Worm (Caenorhabditis elegans) whole organism, young adult: ENCODE data around the gene cogc-6.

Experiments used
- B0261.1 ChIP-seq: sonication (generic microtip); optimal IDR thresholded peaks from 2 replicates; lab custom pipeline; 2016; ENCODE audit warnings: mild to moderate bottlenecking, missing genetic modification characterization, moderate library complexity, missing compliant biosample characterization
- D2030.7 ChIP-seq: fragments of 200-800 bp; sonication (Bioruptor generic); IDR thresholded peaks from 2 replicates; pipeline ENCODE4 v1.3.6; 2022; ENCODE audit warnings: missing genetic modification reagents, missing genetic modification characterization, missing compliant biosample characterization
- F23B12.7 ChIP-seq: sonication (generic microtip); optimal IDR thresholded peaks from 2 replicates; lab custom pipeline; 2017; ENCODE audit warnings: missing genetic modification characterization, mild to moderate bottlenecking, missing compliant biosample characterization, antibody characterized with exemption, moderate library complexity; ENCODE audit not compliant: insufficient read depth
- F52B5.7 ChIP-seq: sonication (generic microtip); optimal IDR thresholded peaks from 2 replicates; lab custom pipeline; 2016; ENCODE audit warnings: mild to moderate bottlenecking, missing genetic modification characterization, missing compliant biosample characterization
- K12H6.12 ChIP-seq: fragments of 200-800 bp; sonication (Bioruptor generic); optimal IDR thresholded peaks from 2 replicates; lab custom pipeline; 2018; ENCODE audit warnings: mild to moderate bottlenecking, missing genetic modification characterization, missing compliant biosample characterization
- T07F8.4 ChIP-seq: sonication (generic microtip); optimal IDR thresholded peaks from 2 replicates; lab custom pipeline; 2016; ENCODE audit warnings: mild to moderate bottlenecking, missing genetic modification characterization, moderate library complexity, missing compliant biosample characterization
- ZK185.1 ChIP-seq: sonication (generic microtip); optimal IDR thresholded peaks from 2 replicates; lab custom pipeline; 2016; ENCODE audit warnings: mild to moderate bottlenecking, missing genetic modification characterization, missing compliant biosample characterization; ENCODE audit not compliant: poor library complexity, severe bottlenecking
- akir-1 ChIP-seq: fragments of 200-800 bp; sonication (Bioruptor generic); optimal IDR thresholded peaks from 2 replicates; lab custom pipeline; 2018; ENCODE audit warnings: mild to moderate bottlenecking, missing genetic modification characterization, moderate library complexity, missing compliant biosample characterization
- attf-3 ChIP-seq: fragments of 200-800 bp; sonication (Bioruptor generic); conservative IDR thresholded peaks from 2 replicates; pipeline ENCODE4 v1.3.6; 2022; ENCODE audit warnings: missing genetic modification reagents, missing genetic modification characterization, missing compliant biosample characterization
- attf-6 ChIP-seq: fragments of 200-800 bp; sonication (Bioruptor generic); IDR thresholded peaks from 2 replicates; pipeline ENCODE4 v1.3.6; 2022; ENCODE audit warnings: missing genetic modification reagents, missing genetic modification characterization, missing compliant biosample characterization
- ceh-27 ChIP-seq: fragments of 200-800 bp; sonication (Bioruptor generic); optimal IDR thresholded peaks from 2 replicates; lab custom pipeline; 2018; ENCODE audit warnings: mild to moderate bottlenecking, missing genetic modification characterization, moderate library complexity, missing compliant biosample characterization
- ceh-58 ChIP-seq: fragments of 200-800 bp; sonication (Bioruptor generic); IDR thresholded peaks from 2 replicates; pipeline ENCODE4 v1.3.6; 2022; ENCODE audit warnings: missing genetic modification characterization, missing compliant biosample characterization
- ceh-79 ChIP-seq: sonication (generic microtip); optimal IDR thresholded peaks from 2 replicates; lab custom pipeline; 2017; ENCODE audit warnings: mild to moderate bottlenecking, missing genetic modification characterization, missing compliant biosample characterization
- ceh-91 ChIP-seq: fragments of 200-800 bp; sonication (Bioruptor generic); IDR thresholded peaks from 2 replicates; pipeline ENCODE4 v1.3.6; 2022; ENCODE audit warnings: missing genetic modification reagents, missing genetic modification characterization, missing compliant biosample characterization
- die-1 ChIP-seq: sonication (generic microtip); optimal IDR thresholded peaks from 2 replicates; lab custom pipeline; 2016; ENCODE audit warnings: missing genotype, mild to moderate bottlenecking, missing genetic modification characterization, missing compliant biosample characterization
- egl-18 ChIP-seq: fragments of 200-800 bp; sonication (Bioruptor generic); IDR thresholded peaks from 2 replicates; pipeline ENCODE4 v1.3.6; 2022; ENCODE audit warnings: missing genetic modification reagents, missing genetic modification characterization, missing compliant biosample characterization
- egrh-3 ChIP-seq: fragments of 200-800 bp; sonication (Bioruptor generic); IDR thresholded peaks from 2 replicates; pipeline ENCODE4 v1.3.6; 2022; ENCODE audit warnings: missing genetic modification reagents, missing genetic modification characterization, missing compliant biosample characterization
- him-1 ChIP-seq: sonication (generic microtip); optimal IDR thresholded peaks from 2 replicates; lab custom pipeline; 2016; ENCODE audit warnings: missing genotype, missing genetic modification reagents, missing genetic modification characterization, missing compliant biosample characterization
- hlh-12 ChIP-seq: sonication (generic microtip); optimal IDR thresholded peaks from 2 replicates; lab custom pipeline; 2016; ENCODE audit warnings: missing genetic modification characterization, missing compliant biosample characterization
- hlh-26 ChIP-seq: fragments of 200-800 bp; sonication (Bioruptor generic); conservative IDR thresholded peaks from 2 replicates; pipeline ENCODE4 v1.3.6; 2022; ENCODE audit warnings: missing genetic modification reagents, missing genetic modification characterization, missing compliant biosample characterization
- hmg-1.2 ChIP-seq: fragments of 200-800 bp; sonication (Bioruptor generic); IDR thresholded peaks from 2 replicates; pipeline ENCODE4 v1.3.6; 2022; ENCODE audit warnings: missing genetic modification reagents, missing genetic modification characterization, missing compliant biosample characterization
- lag-1 ChIP-seq: fragments of 200-800 bp; sonication (Bioruptor generic); IDR thresholded peaks from 2 replicates; pipeline ENCODE4 v1.3.6; 2022; ENCODE audit warnings: missing genetic modification reagents, missing genetic modification characterization, missing compliant biosample characterization
- let-526 ChIP-seq: fragments of 200-800 bp; sonication (Bioruptor generic); IDR thresholded peaks from 2 replicates; pipeline ENCODE4 v1.3.6; 2022; ENCODE audit warnings: missing genetic modification reagents, missing genetic modification characterization, missing compliant biosample characterization
- let-607 ChIP-seq, 2 experiments: fragments of 200-800 bp in 1 of 2; sonication (Bioruptor generic) in 1 of 2; sonication (generic microtip) in 1 of 2; optimal IDR thresholded peaks; 2 replicates each; lab custom pipeline; 2016 to 2018; ENCODE audit warnings: mild to moderate bottlenecking in 2 of 2, missing compliant biosample characterization in 2 of 2, missing genetic modification characterization in 2 of 2, moderate library complexity in 2 of 2, missing genotype in 1 of 2
- lin-26 ChIP-seq: fragments of 200-800 bp; sonication (Bioruptor generic); IDR thresholded peaks from 2 replicates; pipeline ENCODE4 v1.3.6; 2022; ENCODE audit warnings: missing genetic modification reagents, missing genetic modification characterization, missing compliant biosample characterization
- lsl-1 ChIP-seq: fragments of 200-800 bp; sonication (Bioruptor generic); optimal IDR thresholded peaks from 2 replicates; lab custom pipeline; 2018; ENCODE audit warnings: mild to moderate bottlenecking, missing genetic modification characterization, moderate library complexity, missing compliant biosample characterization
- lsy-27 ChIP-seq: sonication (generic microtip); optimal IDR thresholded peaks from 2 replicates; lab custom pipeline; 2017; ENCODE audit warnings: missing genetic modification characterization, mild to moderate bottlenecking, missing compliant biosample characterization, antibody characterized with exemption, missing genotype, borderline replicate concordance; ENCODE audit not compliant: insufficient read depth
- madf-3 ChIP-seq: fragments of 200-800 bp; sonication (Bioruptor generic); IDR thresholded peaks from 2 replicates; pipeline ENCODE4 v1.3.6; 2022; ENCODE audit warnings: missing genetic modification reagents, missing genetic modification characterization, missing compliant biosample characterization
- madf-8 ChIP-seq: fragments of 200-800 bp; sonication (Bioruptor generic); conservative IDR thresholded peaks from 2 replicates; pipeline ENCODE4 v1.3.6; 2022; ENCODE audit warnings: missing genetic modification reagents, missing genetic modification characterization, missing compliant biosample characterization
- nfya-1 ChIP-seq: sonication (generic microtip); optimal IDR thresholded peaks from 2 replicates; lab custom pipeline; 2017; ENCODE audit warnings: antibody characterized with exemption, missing compliant biosample characterization, missing genetic modification characterization, borderline replicate concordance; ENCODE audit not compliant: insufficient read depth
- nfyb-1 ChIP-seq: fragments of 200-800 bp; sonication (Bioruptor generic); IDR thresholded peaks from 2 replicates; pipeline ENCODE4 v1.3.6; 2022; ENCODE audit warnings: missing genetic modification reagents, missing genetic modification characterization, missing compliant biosample characterization
- nhr-90 ChIP-seq: sonication (generic microtip); optimal IDR thresholded peaks from 2 replicates; lab custom pipeline; 2016; ENCODE audit warnings: missing genotype, mild to moderate bottlenecking, missing genetic modification characterization, missing compliant biosample characterization
- pbrm-1 ChIP-seq: fragments of 200-800 bp; sonication (Bioruptor generic); IDR thresholded peaks from 2 replicates; pipeline ENCODE4 v1.3.6; 2022; ENCODE audit warnings: missing genetic modification reagents, missing genetic modification characterization, missing compliant biosample characterization
- rcor-1 ChIP-seq: fragments of 200-800 bp; sonication (Bioruptor generic); IDR thresholded peaks from 2 replicates; pipeline ENCODE4 v1.3.6; 2022; ENCODE audit warnings: missing genetic modification reagents, missing genetic modification characterization, missing compliant biosample characterization
- rec-8 ChIP-seq, 2 experiments: sonication (generic microtip); optimal IDR thresholded peaks; 2 replicates each; lab custom pipeline; 2016; ENCODE audit warnings: mild to moderate bottlenecking in 2 of 2, missing genetic modification characterization in 2 of 2, missing genetic modification reagents in 2 of 2, missing genotype in 2 of 2, missing biosample characterization in 1 of 2, missing compliant biosample characterization in 1 of 2, moderate library complexity in 1 of 2
- repo-1 ChIP-seq: sonication (generic microtip); optimal IDR thresholded peaks from 2 replicates; lab custom pipeline; 2017; ENCODE audit warnings: mild to moderate bottlenecking, missing genetic modification characterization, missing compliant biosample characterization
- snpc-3.4 ChIP-seq: sonication (generic microtip); optimal IDR thresholded peaks from 2 replicates; lab custom pipeline; 2017; ENCODE audit warnings: missing genetic modification characterization, mild to moderate bottlenecking, missing compliant biosample characterization, antibody characterized with exemption, moderate library complexity, missing genotype, missing genetic modification reagents
- snpc-4 ChIP-seq, 5 experiments: fragments of 150-350 bp in 1 of 5; sonication (generic microtip) in 4 of 5; optimal IDR thresholded peaks; 2 replicates each; lab custom pipeline; 2014 to 2018; ENCODE audit warnings: missing genetic modification characterization in 5 of 5, missing biosample characterization in 3 of 5, antibody characterized with exemption in 2 of 5, mild to moderate bottlenecking in 2 of 5, missing compliant biosample characterization in 2 of 5, missing genotype in 2 of 5, moderate library complexity in 2 of 5, missing genetic modification reagents in 1 of 5
- somi-1 ChIP-seq: fragments of 200-800 bp; sonication (Bioruptor generic); optimal IDR thresholded peaks from 2 replicates; lab custom pipeline; 2018; ENCODE audit warnings: mild to moderate bottlenecking, missing genetic modification characterization, missing compliant biosample characterization
- tbp1 ChIP-seq: fragments of 200-800 bp; sonication (Bioruptor generic); optimal IDR thresholded peaks from 2 replicates; lab custom pipeline; 2018; ENCODE audit warnings: mild to moderate bottlenecking, missing genetic modification characterization, missing compliant biosample characterization
- ztf-18 ChIP-seq: sonication (generic microtip); optimal IDR thresholded peaks from 2 replicates; lab custom pipeline; 2016; ENCODE audit warnings: missing genotype, mild to moderate bottlenecking, missing genetic modification characterization, missing compliant biosample characterization
- ztf-26 ChIP-seq: sonication (generic microtip); optimal IDR thresholded peaks from 2 replicates; lab custom pipeline; 2017; ENCODE audit warnings: missing genetic modification characterization, missing compliant biosample characterization

Gene cogc-6

DNA sequence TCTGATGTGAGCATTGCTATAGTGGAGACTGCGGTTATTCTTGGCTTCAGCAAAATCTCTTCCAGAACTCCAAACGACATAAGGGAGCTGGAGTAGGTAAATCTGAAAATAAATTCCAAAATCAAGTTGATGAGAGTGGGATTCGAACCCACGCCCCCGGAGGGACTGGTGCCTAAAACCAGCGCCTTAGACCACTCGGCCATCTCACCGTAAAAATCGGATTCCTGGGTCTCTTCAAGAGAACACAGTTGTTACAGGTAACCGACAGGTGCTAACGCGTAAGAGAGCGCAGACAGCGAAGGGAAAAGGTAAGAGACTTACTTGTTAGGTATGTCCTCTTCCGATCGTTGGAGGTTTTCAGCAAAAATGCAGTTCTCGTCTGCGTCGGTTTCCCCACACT, 14.2 kb upstream of the cogc-6 start (continued):
- TF ChIP-seq ZK185.1 (tag; lab: Kevin White, UChicago) (peak; percentile 4), lag-1 (GFP tag; lab: Robert Waterston, UW) (no peak), snpc-3.4 (tag; lab: Kevin White, UChicago) (peak; percentile 34), madf-3 (GFP tag; lab: Robert Waterston, UW) (0 out of 2 replicates have a peak, but pooled peaks have one; percentile 20), somi-1 (no peak), F52B5.7 (tag; lab: Kevin White, UChicago) (peak; percentile 13), attf-6 (GFP tag; lab: Robert Waterston, UW) (0 out of 2 replicates have a peak, but pooled peaks have one; percentile 29), T07F8.4 (peak; percentile 10), nhr-90 (peak; percentile 66), hlh-26 (GFP tag; lab: Robert Waterston, UW) (no peak), D2030.7 (peak; percentile 54), tbp1 (GFP tag; lab: Kevin White, UChicago) (peak; percentile 87), ceh-58 (GFP tag; lab: Robert Waterston, UW) (no peak), akir-1 (GFP tag; lab: Kevin White, UChicago) (no peak), let-526 (no peak), die-1 (tag; lab: Kevin White, UChicago) (peak; percentile 63), egl-18 (0 out of 2 replicates have a peak, but pooled peaks have one; percentile 14), nfyb-1 (GFP tag; lab: Robert Waterston, UW) (peak; percentile 72; the same call in 1 of the 2 replicates), him-1 (tag; lab: Kevin White, UChicago) (peak; percentile 76), pbrm-1 (GFP tag; lab: Robert Waterston, UW) (peak; percentile 78; the same call in 1 of the 2 replicates), lsl-1 (GFP tag; lab: Kevin White, UChicago) (peak; percentile 26), nfya-1 (tag; lab: Kevin White, UChicago) (no peak), madf-8 (GFP tag; lab: Robert Waterston, UW) (no peak), attf-3 (GFP tag; lab: Robert Waterston, UW) (no peak), lsy-27 (no peak), let-607 (tag; optimal IDR thresholded peaks at IDR 0.05; lab: Kevin White, UChicago) (peak in 1 of 2 experiments; percentile 38), ceh-91 (no peak), rec-8 (tag; optimal IDR thresholded peaks at IDR 0.05; lab: Kevin White, UChicago) (no peak), ztf-18 (peak; percentile 43), K12H6.12 (tag; lab: Kevin White, UChicago) (no peak), snpc-4 (GFP tag; optimal IDR thresholded peaks at IDR 0.05; lab: Kevin White, UChicago) (peak; percentile 61), snpc-4 (tag; optimal IDR thresholded peaks at IDR 0.05; lab: Kevin White, UChicago) (peak in 3 of 4 experiments; percentile 73 to 91 (median 76)), ztf-26 (no peak), rcor-1 (peak; percentile 38; the same call in 1 of the 2 replicates), hlh-12 (tag; lab: Kevin White, UChicago) (no peak), hmg-1.2 (peak; percentile 71), B0261.1 (tag; lab: Kevin White, UChicago) (peak; percentile 77), F23B12.7 (peak; percentile 60), egrh-3 (0 out of 2 replicates have a peak, but pooled peaks have one; percentile 31), repo-1 (tag; lab: Kevin White, UChicago) (no peak), lin-26 (GFP tag; lab: Robert Waterston, UW) (no peak), ceh-27 (peak; percentile 38), ceh-79 (tag; lab: Kevin White, UChicago) (no peak)
